Worm (Caenorhabditis elegans): Measurements from ENCODE around the gene nep-22.

- TF ChIP-seq tbx-37 (GFP tag; conservative IDR thresholded peaks at IDR 0.05) (no peak), ceh-13 (GFP tag; optimal IDR thresholded peaks at IDR 0.05) (no peak), sea-1 (GFP tag; conservative IDR thresholded peaks at IDR 0.05) (no peak), aly-1 (tag; optimal IDR thresholded peaks at IDR 0.05) (no peak)
Measured at ce11 chrX:9023816-9024215, 10.5 kb upstream of the nep-22 start.

Measured in whole organism, early embryonic.